Fruit fly (Drosophila melanogaster): ENCODE results near the gene CG45263.

CG45263 gene

DNA sequence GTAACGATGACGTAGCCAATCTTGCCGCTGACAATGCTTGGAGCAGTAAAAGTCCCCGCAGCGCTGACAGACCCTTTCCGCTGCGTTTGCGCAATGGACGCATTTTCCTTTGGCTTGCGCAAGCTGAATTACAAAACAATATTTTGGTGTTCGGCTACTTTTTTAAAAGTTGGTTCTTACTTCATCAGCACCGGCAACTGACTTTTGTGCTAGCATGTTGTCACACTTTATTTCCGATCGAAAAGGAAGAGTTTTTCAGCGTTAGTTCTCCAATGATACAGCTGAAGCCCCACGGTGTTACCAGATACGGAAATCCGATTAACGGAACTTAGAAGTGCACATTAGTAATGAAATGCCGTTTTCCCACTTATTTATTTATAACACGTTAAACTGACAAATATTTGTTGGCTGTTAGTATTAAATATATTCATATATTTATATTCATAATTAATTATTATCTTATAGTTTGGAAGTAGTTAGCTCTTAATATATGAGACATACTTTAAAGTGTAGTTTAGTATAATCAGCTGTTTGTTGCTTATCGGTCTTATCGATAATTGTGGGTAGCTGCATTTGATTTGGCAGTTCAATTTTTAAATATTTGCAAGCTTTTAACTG is 115.0 kb downstream of the CG45263 start, which contains the start of the genes Veneno and CG7963 (continued):
- TF ChIP-seq CG12299 (tag; optimal IDR thresholded peaks at IDR 0.05) (peak; percentile 21), vvl (GFP tag; IDR thresholded peaks at IDR 0.05) (0 out of 2 replicates have a peak, but pooled peaks have one; percentile 22), Ets97D (GFP tag; optimal IDR thresholded peaks at IDR 0.05) (peak; percentile 27), D19B (GFP tag; optimal IDR thresholded peaks at IDR 0.05) (peak; percentile 3), D19A (tag; optimal IDR thresholded peaks at IDR 0.05) (peak; percentile 43), CG7839 (tag; optimal IDR thresholded peaks at IDR 0.05) (peak; percentile 57), tap (tag; optimal IDR thresholded peaks at IDR 0.05) (no peak), CG5180 (GFP tag; optimal IDR thresholded peaks at IDR 0.05) (no peak), Xbp1 (GFP tag; optimal IDR thresholded peaks at IDR 0.05) (peak; percentile 24), Sin3A (optimal IDR thresholded peaks at IDR 0.05) (no peak), Med (GFP tag) (peak; percentile 24), CG12659 (GFP tag; optimal IDR thresholded peaks at IDR 0.05) (peak; percentile 47), CG17612 (GFP tag; IDR thresholded peaks at IDR 0.05) (no peak), tup (GFP tag; optimal IDR thresholded peaks at IDR 0.05) (no peak), CG8290 (GFP tag; optimal IDR thresholded peaks at IDR 0.05) (peak; percentile 23), CG8290 (tag; optimal IDR thresholded peaks at IDR 0.05) (no peak), tna (GFP tag; IDR thresholded peaks at IDR 0.05; ENCODE audit: partially characterized antibody) (no peak), Xrp1 (GFP tag; IDR thresholded peaks at IDR 0.05) (no peak), chm (GFP tag; IDR thresholded peaks at IDR 0.05) (no peak), HmgZ (tag; optimal IDR thresholded peaks at IDR 0.05) (peak; percentile 16), Tbp (GFP tag; optimal IDR thresholded peaks at IDR 0.05) (no peak), Ssrp (tag; optimal IDR thresholded peaks at IDR 0.05) (peak; percentile 36), Dp (GFP tag; optimal IDR thresholded peaks at IDR 0.05) (peak; percentile 44), CG2678 (tag; optimal IDR thresholded peaks at IDR 0.05) (no peak), CG4328 (GFP tag; optimal IDR thresholded peaks at IDR 0.05) (no peak), Camta (GFP tag; optimal IDR thresholded peaks at IDR 0.05) (no peak), jing (GFP tag; optimal IDR thresholded peaks at IDR 0.05) (no peak), tll (GFP tag; optimal IDR thresholded peaks at IDR 0.05) (no peak), en (GFP tag; optimal IDR thresholded peaks at IDR 0.05) (no peak), unpg (GFP tag; optimal IDR thresholded peaks at IDR 0.05) (no peak), Abd-B (GFP tag; optimal IDR thresholded peaks at IDR 0.05) (peak; percentile 37), CG2116 (GFP tag; optimal IDR thresholded peaks at IDR 0.05) (peak; percentile 58), fd96Cb (tag; optimal IDR thresholded peaks at IDR 0.05) (no peak), nerfin-1 (tag; optimal IDR thresholded peaks at IDR 0.05) (peak; percentile 30), Dbx (GFP tag; IDR thresholded peaks at IDR 0.05) (no peak), run (tag; optimal IDR thresholded peaks at IDR 0.05) (no peak), sim (GFP tag; IDR thresholded peaks at IDR 0.05) (no peak), slp2 (GFP tag; optimal IDR thresholded peaks at IDR 0.05) (no peak), slou (GFP tag; optimal IDR thresholded peaks at IDR 0.05) (no peak), CG1024 (GFP tag; IDR thresholded peaks at IDR 0.05) (peak; percentile 40), tx (GFP tag; optimal IDR thresholded peaks at IDR 0.05) (no peak), chn (GFP tag; optimal IDR thresholded peaks at IDR 0.05) (no peak), CG9797 (GFP tag; optimal IDR thresholded peaks at IDR 0.05) (peak; percentile 65), CG31224 (GFP tag; IDR thresholded peaks at IDR 0.05) (no peak), Doc3 (GFP tag; IDR thresholded peaks at IDR 0.05; ENCODE audit: partially characterized antibody) (no peak), CG16779 (GFP tag; IDR thresholded peaks at IDR 0.05) (no peak), CG17802 (tag; optimal IDR thresholded peaks at IDR 0.05) (peak; percentile 73), sob (GFP tag; IDR thresholded peaks at IDR 0.05) (0 out of 2 replicates have a peak, but pooled peaks have one; percentile 35), CG10979 (tag; optimal IDR thresholded peaks at IDR 0.05) (peak; percentile 28), Sry-β (GFP tag; optimal IDR thresholded peaks at IDR 0.05) (peak; percentile 20), az2 (GFP tag; optimal IDR thresholded peaks at IDR 0.05) (no peak)

Measured in whole organism, embryonic.